Fruit fly (Drosophila melanogaster) whole organism, embryonic: Measurements from ENCODE around the gene Tpst.
A peak's percentile ranks its signal among the peaks of the same experiment; 100 is the strongest.

ENCODE experiments used
- Atf3 ChIP-seq: fragments of 200-800 bp; sonication (Bioruptor generic); optimal IDR thresholded peaks from 3 replicates; lab custom pipeline; 2016; ENCODE audit warnings: missing biosample characterization, missing genetic modification characterization
- Blimp-1 ChIP-seq: fragments of 200-800 bp; sonication (Bioruptor generic); optimal IDR thresholded peaks from 3 replicates; lab custom pipeline; 2018; ENCODE audit warnings: missing biosample characterization, missing genetic modification characterization, mild to moderate bottlenecking, moderate library complexity, missing genetic modification reagents
- CG10366 ChIP-seq: fragments of 200-800 bp; sonication (Bioruptor generic); IDR thresholded peaks from 2 replicates; pipeline ENCODE4 v1.3.6; 2022; ENCODE audit warnings: missing biosample characterization, missing genetic modification characterization
- CG10979 ChIP-seq: fragments of 200-800 bp; sonication (Bioruptor generic); optimal IDR thresholded peaks from 2 replicates; lab custom pipeline; 2018; ENCODE audit warnings: missing biosample characterization, mild to moderate bottlenecking, missing genetic modification characterization, moderate library complexity
- CG11696 ChIP-seq: fragments of 200-800 bp; sonication (Bioruptor generic); IDR thresholded peaks from 2 replicates; pipeline ENCODE4 v1.3.6; 2022; ENCODE audit warnings: missing biosample characterization, missing genetic modification characterization
- CG12104 ChIP-seq: fragments of 200-800 bp; sonication (Bioruptor generic); optimal IDR thresholded peaks from 3 replicates; lab custom pipeline; 2016; ENCODE audit warnings: missing biosample characterization, missing genetic modification characterization
- CG12219 ChIP-seq: fragments of 200-800 bp; sonication (Bioruptor generic); optimal IDR thresholded peaks from 3 replicates; lab custom pipeline; 2018; ENCODE audit warnings: missing biosample characterization, mild to moderate bottlenecking, missing genetic modification characterization
- CG1233 ChIP-seq: fragments of 200-800 bp; sonication (Bioruptor generic); optimal IDR thresholded peaks from 4 replicates; lab custom pipeline; 2018; ENCODE audit warnings: missing biosample characterization, mild to moderate bottlenecking, missing genetic modification characterization
- CG14667 ChIP-seq: fragments of 200-800 bp; sonication (Bioruptor generic); IDR thresholded peaks from 2 replicates; pipeline ENCODE4 v1.3.6; 2022; ENCODE audit warnings: missing biosample characterization, missing genetic modification characterization
- CG18476 ChIP-seq: fragments of 200-800 bp; sonication (Bioruptor generic); optimal IDR thresholded peaks from 2 replicates; lab custom pipeline; 2016; ENCODE audit warnings: missing biosample characterization, mild to moderate bottlenecking, missing genetic modification characterization
- CG2199 ChIP-seq: fragments of 200-800 bp; sonication (Bioruptor generic); IDR thresholded peaks from 3 replicates; pipeline ENCODE4 v1.3.6; 2022; ENCODE audit warnings: missing biosample characterization, missing genetic modification characterization
- CG2712 ChIP-seq: fragments of 200-800 bp; optimal IDR thresholded peaks from 3 replicates; lab custom pipeline; 2019; ENCODE audit warnings: missing biosample characterization, mild to moderate bottlenecking, missing genetic modification characterization, moderate library complexity
- CG30020 ChIP-seq: fragments of 200-800 bp; optimal IDR thresholded peaks from 2 replicates; lab custom pipeline; 2019; ENCODE audit warnings: missing biosample characterization, mild to moderate bottlenecking, missing genetic modification characterization, moderate library complexity
- CG32767 ChIP-seq: fragments of 200-800 bp; sonication (Bioruptor generic); IDR thresholded peaks from 2 replicates; pipeline ENCODE4 v1.3.6; 2022; ENCODE audit warnings: missing biosample characterization, missing genetic modification characterization
- CG4328 ChIP-seq: fragments of 200-800 bp; sonication (Bioruptor generic); optimal IDR thresholded peaks from 3 replicates; lab custom pipeline; 2017; ENCODE audit warnings: missing biosample characterization, missing genetic modification reagents, missing genetic modification characterization
- CG4730 ChIP-seq: fragments of 200-800 bp; sonication (Bioruptor generic); IDR thresholded peaks from 2 replicates; pipeline ENCODE4 v1.3.6; 2022; ENCODE audit warnings: missing biosample characterization, missing genetic modification characterization
- CG6175 ChIP-seq: fragments of 200-800 bp; sonication (Bioruptor generic); IDR thresholded peaks from 3 replicates; pipeline ENCODE4 v1.3.6; 2022; ENCODE audit warnings: missing biosample characterization, missing genetic modification characterization
- CG6683 ChIP-seq: fragments of 200-800 bp; sonication (Bioruptor generic); optimal IDR thresholded peaks from 2 replicates; lab custom pipeline; 2017; ENCODE audit warnings: missing biosample characterization, mild to moderate bottlenecking, missing genetic modification characterization, missing genetic modification reagents
- CG6813 ChIP-seq: fragments of 200-800 bp; sonication (Bioruptor generic); optimal IDR thresholded peaks from 2 replicates; lab custom pipeline; 2017; ENCODE audit warnings: missing biosample characterization, missing genetic modification characterization, mild to moderate bottlenecking, moderate library complexity, missing genetic modification reagents
- CG7556 ChIP-seq: fragments of 200-800 bp; sonication (Bioruptor generic); optimal IDR thresholded peaks from 2 replicates; lab custom pipeline; 2017; ENCODE audit warnings: missing biosample characterization, mild to moderate bottlenecking, missing genetic modification characterization
- CG7963 ChIP-seq: fragments of 200-800 bp; sonication (Bioruptor generic); IDR thresholded peaks from 3 replicates; pipeline ENCODE4 v1.3.6; 2022; ENCODE audit warnings: missing biosample characterization, missing genetic modification characterization; ENCODE audit not compliant: partially characterized antibody
- CG9727 ChIP-seq: fragments of 200-800 bp; sonication (Bioruptor generic); optimal IDR thresholded peaks from 3 replicates; lab custom pipeline; 2017; ENCODE audit warnings: missing biosample characterization, mild to moderate bottlenecking, missing genetic modification characterization
- D19A ChIP-seq: fragments of 200-800 bp; optimal IDR thresholded peaks from 3 replicates; lab custom pipeline; 2019; ENCODE audit warnings: missing biosample characterization, mild to moderate bottlenecking, missing genetic modification characterization, moderate library complexity
- Dfd ChIP-seq, 2 experiments: fragments of >200 bp; optimal IDR thresholded peaks; 2 replicates each; lab custom pipeline; 2017; ENCODE audit warnings: missing biosample characterization in 2 of 2, missing genetic modification characterization in 2 of 2
- Dref ChIP-seq: fragments of 200-800 bp; sonication (Bioruptor generic); IDR thresholded peaks from 2 replicates; pipeline ENCODE4 v1.3.6; 2022; ENCODE audit warnings: missing biosample characterization, missing genetic modification characterization
- H2.0 ChIP-seq: fragments of 200-800 bp; sonication (Bioruptor generic); IDR thresholded peaks from 2 replicates; pipeline ENCODE4 v1.3.6; 2022; ENCODE audit warnings: missing biosample characterization, missing genetic modification characterization
- HLH3B ChIP-seq: fragments of 200-800 bp; sonication (Bioruptor generic); IDR thresholded peaks from 2 replicates; pipeline ENCODE4 v1.3.6; 2022; ENCODE audit warnings: missing biosample characterization, missing genetic modification characterization
- Kr ChIP-seq: fragments of 200-800 bp; sonication (Bioruptor generic); optimal IDR thresholded peaks from 2 replicates; lab custom pipeline; 2017; ENCODE audit warnings: missing biosample characterization, mild to moderate bottlenecking, missing genetic modification characterization
- Lim3 ChIP-seq: fragments of 200-800 bp; sonication (Bioruptor generic); IDR thresholded peaks from 2 replicates; pipeline ENCODE4 v1.3.6; 2022; ENCODE audit warnings: missing biosample characterization, missing genetic modification characterization
- Mes4 ChIP-seq: fragments of 200-800 bp; sonication (Bioruptor generic); optimal IDR thresholded peaks from 2 replicates; lab custom pipeline; 2016; ENCODE audit warnings: missing biosample characterization, missing genetic modification characterization
- Nf-YB ChIP-seq: fragments of 200-800 bp; sonication (Bioruptor generic); optimal IDR thresholded peaks from 3 replicates; lab custom pipeline; 2019; ENCODE audit warnings: missing biosample characterization, mild to moderate bottlenecking, missing genetic modification characterization, moderate library complexity
- Nf-YC ChIP-seq: fragments of 200-800 bp; optimal IDR thresholded peaks from 3 replicates; lab custom pipeline; 2019; ENCODE audit warnings: missing biosample characterization, mild to moderate bottlenecking, missing genetic modification characterization, moderate library complexity
- NfI ChIP-seq: fragments of 200-800 bp; sonication (Bioruptor generic); optimal IDR thresholded peaks from 3 replicates; lab custom pipeline; 2018; ENCODE audit warnings: missing biosample characterization, mild to moderate bottlenecking, missing genetic modification characterization, moderate library complexity
- dimm ChIP-seq: fragments of 200-800 bp; sonication (Bioruptor generic); IDR thresholded peaks from 2 replicates; pipeline ENCODE4 v1.3.6; 2022; ENCODE audit warnings: missing biosample characterization, missing genetic modification characterization
- fd64A ChIP-seq: fragments of 200-800 bp; sonication (Bioruptor generic); optimal IDR thresholded peaks from 3 replicates; lab custom pipeline; 2018; ENCODE audit warnings: missing biosample characterization, mild to moderate bottlenecking, missing genetic modification characterization
- gt ChIP-seq: fragments of 200-800 bp; sonication (Bioruptor generic); IDR thresholded peaks from 2 replicates; pipeline ENCODE4 v1.3.6; 2022; ENCODE audit warnings: missing biosample characterization, missing genetic modification characterization
- hth ChIP-seq: fragments of >200 bp; optimal IDR thresholded peaks from 2 replicates; lab custom pipeline; 2017; ENCODE audit warnings: inconsistent platforms
- knrl ChIP-seq: fragments of 200-800 bp; sonication (Bioruptor generic); IDR thresholded peaks from 3 replicates; pipeline ENCODE4 v1.3.6; 2022; ENCODE audit warnings: missing biosample characterization, missing genetic modification characterization; ENCODE audit not compliant: partially characterized antibody
- lmd ChIP-seq: fragments of 200-800 bp; sonication (Bioruptor generic); IDR thresholded peaks from 2 replicates; pipeline ENCODE4 v1.3.6; 2022; ENCODE audit warnings: missing biosample characterization, missing genetic modification characterization
- luna ChIP-seq: fragments of 200-800 bp; sonication (Bioruptor generic); optimal IDR thresholded peaks from 2 replicates; lab custom pipeline; 2016; ENCODE audit warnings: missing biosample characterization, missing genetic modification characterization
- onecut ChIP-seq: fragments of 200-800 bp; sonication (Bioruptor generic); IDR thresholded peaks from 2 replicates; pipeline ENCODE4 v1.3.6; 2022; ENCODE audit warnings: missing biosample characterization, missing genetic modification characterization
- pum ChIP-seq: fragments of 200-800 bp; sonication (Bioruptor generic); optimal IDR thresholded peaks from 2 replicates; lab custom pipeline; 2016; ENCODE audit warnings: missing biosample characterization, missing genetic modification characterization
- sc ChIP-seq, 3 experiments: fragments of >200 bp in 2 of 3; fragments of 200-800 bp in 1 of 3; sonication (Bioruptor generic) in 1 of 3; optimal IDR thresholded peaks; 2 replicates in 2 of 3; 3 replicates in 1 of 3; lab custom pipeline; 2017; ENCODE audit warnings: mild to moderate bottlenecking in 1 of 3, missing biosample characterization in 1 of 3, missing genetic modification characterization in 1 of 3, missing genetic modification reagents in 1 of 3
- slbo ChIP-seq: fragments of 200-800 bp; sonication (Bioruptor generic); IDR thresholded peaks from 2 replicates; pipeline ENCODE4 v1.3.6; 2022; ENCODE audit warnings: missing biosample characterization, missing genetic modification characterization
- tin ChIP-seq: fragments of 200-800 bp; sonication (Bioruptor generic); optimal IDR thresholded peaks from 3 replicates; lab custom pipeline; 2016; ENCODE audit warnings: missing biosample characterization, missing genetic modification characterization
- tna ChIP-seq: fragments of 200-800 bp; sonication (Bioruptor generic); IDR thresholded peaks from 2 replicates; pipeline ENCODE4 v1.3.6; 2022; ENCODE audit warnings: missing biosample characterization, missing genetic modification characterization; ENCODE audit not compliant: partially characterized antibody
- unc-4 ChIP-seq: fragments of 200-800 bp; sonication (Bioruptor generic); IDR thresholded peaks from 2 replicates; pipeline ENCODE4 v1.3.6; 2022; ENCODE audit warnings: missing biosample characterization, missing genetic modification characterization; ENCODE audit not compliant: partially characterized antibody
- wdn ChIP-seq: fragments of 200-800 bp; sonication (Bioruptor generic); IDR thresholded peaks from 2 replicates; pipeline ENCODE4 v1.3.6; 2022; ENCODE audit warnings: missing biosample characterization, missing genetic modification characterization
- zf30C ChIP-seq: fragments of 200-800 bp; sonication (Bioruptor generic); optimal IDR thresholded peaks from 3 replicates; lab custom pipeline; 2018; ENCODE audit warnings: missing biosample characterization, mild to moderate bottlenecking, missing genetic modification characterization

Gene Tpst

dm6 chrX:13641115-13641890 lies 77.7 kb downstream of the Tpst start (continued):
- TF ChIP-seq CG1233 (GFP tag; lab: Kevin White, UChicago) (peak; percentile 94), CG32767 (GFP tag; lab: Robert Waterston, UW) (peak; percentile 90; the same call in 1 of the 2 replicates), Atf3 (GFP tag; lab: Kevin White, UChicago) (peak; percentile 89), Blimp-1 (GFP tag; lab: Kevin White, UChicago) (peak; percentile 87), tna (GFP tag; lab: Robert Waterston, UW) (no peak), Nf-YB (GFP tag; lab: Kevin White, UChicago) (peak; percentile 48), CG10366 (peak; percentile 94), D19A (tag; lab: Kevin White, UChicago) (peak; percentile 88), sc (optimal IDR thresholded peaks at IDR 0.05; lab: Kevin White, UChicago) (no peak), sc (GFP tag; optimal IDR thresholded peaks at IDR 0.05; lab: Kevin White, UChicago) (peak; percentile 76), CG9727 (GFP tag; lab: Kevin White, UChicago) (peak; percentile 91), Dfd (GFP tag; optimal IDR thresholded peaks at IDR 0.05; lab: Kevin White, UChicago) (no peak), gt (peak; percentile 48; the same call in 1 of the 2 replicates), dimm (GFP tag; lab: Robert Waterston, UW) (peak; percentile 68), knrl (GFP tag; lab: Robert Waterston, UW) (no peak), CG4730 (GFP tag; lab: Robert Waterston, UW) (peak; percentile 90), fd64A (peak; percentile 76), CG2712 (tag; lab: Kevin White, UChicago) (peak; percentile 90), CG30020 (tag; lab: Kevin White, UChicago) (peak; percentile 56), CG12104 (peak; percentile 89), luna (GFP tag; lab: Kevin White, UChicago) (peak; percentile 93), hth (lab: Kevin White, UChicago) (no peak), Lim3 (GFP tag; lab: Robert Waterston, UW) (peak; percentile 77; the same call in 1 of the 2 replicates), slbo (GFP tag; lab: Robert Waterston, UW) (peak; percentile 97), CG6175 (GFP tag; lab: Robert Waterston, UW) (peak; percentile 91), CG6813 (peak; percentile 86), Mes4 (GFP tag; lab: Kevin White, UChicago) (peak; percentile 89), Dref (peak; percentile 36; the same call in 1 of the 2 replicates), CG6683 (GFP tag; lab: Kevin White, UChicago) (peak; percentile 76), H2.0 (GFP tag; lab: Robert Waterston, UW) (peak; percentile 92), zf30C (GFP tag; lab: Kevin White, UChicago) (peak; percentile 83), CG14667 (GFP tag; lab: Robert Waterston, UW) (peak; percentile 85), pum (GFP tag; lab: Kevin White, UChicago) (peak; percentile 92), lmd (GFP tag; lab: Robert Waterston, UW) (peak; percentile 96), wdn (GFP tag; lab: Robert Waterston, UW) (peak; percentile 92), Nf-YC (tag; lab: Kevin White, UChicago) (peak; percentile 46), HLH3B (GFP tag; lab: Robert Waterston, UW) (peak; percentile 87), CG4328 (GFP tag; lab: Kevin White, UChicago) (peak; percentile 78), NfI (GFP tag; lab: Kevin White, UChicago) (peak; percentile 92), tin (GFP tag; lab: Kevin White, UChicago) (peak; percentile 91), unc-4 (no peak), CG11696 (GFP tag; lab: Robert Waterston, UW) (peak; percentile 80), CG12219 (peak; percentile 90), CG7556 (GFP tag; lab: Kevin White, UChicago) (peak; percentile 91), Kr (GFP tag; lab: Kevin White, UChicago) (no peak), CG7963 (GFP tag; lab: Robert Waterston, UW) (no peak), onecut (GFP tag; lab: Robert Waterston, UW) (peak; percentile 84), CG10979 (peak; percentile 89), CG18476 (GFP tag; lab: Kevin White, UChicago) (peak; percentile 90), CG2199 (peak; percentile 20; the same call in 1 of the 3 replicates)
